Fruit fly (Drosophila melanogaster): ENCODE measurements around the gene CG14050.

CG14050 gene

DNA sequence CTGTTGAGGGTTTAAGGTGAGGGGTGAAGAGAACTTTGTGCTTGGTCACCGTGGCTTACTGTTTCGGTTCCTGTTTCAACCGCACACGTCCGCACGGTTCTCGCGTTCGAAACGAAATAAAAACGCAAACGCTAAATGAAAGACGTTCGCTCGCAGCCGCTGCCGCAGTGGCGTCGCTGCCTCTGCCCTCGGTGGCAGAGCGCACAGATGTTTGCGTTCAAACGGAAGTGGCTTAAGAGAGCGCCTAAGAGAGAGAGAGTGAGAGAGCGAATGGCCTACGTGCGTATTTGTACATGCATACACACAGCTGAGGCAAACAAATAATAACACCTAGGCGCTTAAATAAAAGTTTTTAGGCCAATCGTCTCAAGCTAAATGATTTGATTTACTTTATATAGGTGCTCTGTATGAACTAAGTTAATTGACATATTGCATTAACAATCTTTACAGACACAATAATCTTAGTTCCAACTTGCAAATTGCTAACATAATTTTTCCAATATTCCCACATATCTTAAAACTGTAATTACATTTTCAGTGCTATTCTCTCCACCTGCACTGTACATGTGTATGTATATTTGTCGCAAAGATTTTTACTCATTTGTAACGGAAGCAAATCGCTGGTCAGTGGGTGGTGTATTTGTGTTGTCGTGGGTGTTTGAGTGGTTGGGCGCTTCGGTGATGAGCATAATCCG, 32.6 kb downstream of the CG14050 start, which contains the start of gene CG2865 (continued):
- TF ChIP-seq amos (GFP tag; IDR thresholded peaks at IDR 0.05; ENCODE audit: partially characterized antibody) (peak; percentile 46; the same call in 1 of the 2 replicates), sima (GFP tag; optimal IDR thresholded peaks at IDR 0.05) (peak; percentile 74), sna (GFP tag; IDR thresholded peaks at IDR 0.05; ENCODE audit: partially characterized antibody) (no peak), lmd (GFP tag; IDR thresholded peaks at IDR 0.05) (peak; percentile 91), gem (tag; optimal IDR thresholded peaks at IDR 0.05) (peak; percentile 97), Mes4 (GFP tag; optimal IDR thresholded peaks at IDR 0.05) (peak; percentile 84), chinmo (GFP tag; IDR thresholded peaks at IDR 0.05; ENCODE audit: partially characterized antibody) (peak; percentile 92), fd102C (GFP tag; optimal IDR thresholded peaks at IDR 0.05) (peak; percentile 57), CG18619 (GFP tag; optimal IDR thresholded peaks at IDR 0.05) (peak; percentile 94), CG9797 (GFP tag; optimal IDR thresholded peaks at IDR 0.05) (peak; percentile 11), caup (GFP tag; optimal IDR thresholded peaks at IDR 0.05; ENCODE audit: severe bottlenecking) (peak; percentile 94), CG11696 (GFP tag; IDR thresholded peaks at IDR 0.05) (peak; percentile 99), ash1 (GFP tag; optimal IDR thresholded peaks at IDR 0.05) (peak; percentile 17), CG4730 (GFP tag; IDR thresholded peaks at IDR 0.05) (peak; percentile 78), Eip74EF (GFP tag; optimal IDR thresholded peaks at IDR 0.05) (peak in 1 of 2 experiments; percentile 96), CG9215 (GFP tag; IDR thresholded peaks at IDR 0.05) (peak; percentile 86), CG7963 (GFP tag; IDR thresholded peaks at IDR 0.05; ENCODE audit: partially characterized antibody) (no peak), Opbp (GFP tag; IDR thresholded peaks at IDR 0.05; ENCODE audit: partially characterized antibody) (peak; percentile 53; the same call in 2 of the 3 replicates), Ets65A (GFP tag) (peak; percentile 97), CG10959 (GFP tag; IDR thresholded peaks at IDR 0.05) (peak; percentile 70), da (GFP tag; optimal IDR thresholded peaks at IDR 0.05) (peak; percentile 33), Hmx (GFP tag; optimal IDR thresholded peaks at IDR 0.05) (peak; percentile 80), Hey (tag; optimal IDR thresholded peaks at IDR 0.05) (peak; percentile 88), CG15479 (GFP tag; optimal IDR thresholded peaks at IDR 0.05) (peak; percentile 77), Dref (GFP tag; IDR thresholded peaks at IDR 0.05) (no peak), Xrp1 (GFP tag; IDR thresholded peaks at IDR 0.05) (peak; percentile 94), CG2678 (tag; optimal IDR thresholded peaks at IDR 0.05) (peak; percentile 98), CG8944 (GFP tag; optimal IDR thresholded peaks at IDR 0.05) (peak; percentile 85), CG15011 (GFP tag; optimal IDR thresholded peaks at IDR 0.05) (peak; percentile 94), CG4617 (GFP tag; optimal IDR thresholded peaks at IDR 0.05; ENCODE audit: borderline replicate concordance) (peak; percentile 83), Oli (tag; optimal IDR thresholded peaks at IDR 0.05) (peak; percentile 97), ssp (GFP tag; IDR thresholded peaks at IDR 0.05) (peak; percentile 61), CG10209 (GFP tag; optimal IDR thresholded peaks at IDR 0.05) (peak; percentile 94), exex (tag; optimal IDR thresholded peaks at IDR 0.05) (peak; percentile 88), CG3407 (GFP tag; optimal IDR thresholded peaks at IDR 0.05) (peak; percentile 88), Max (GFP tag; optimal IDR thresholded peaks at IDR 0.05) (peak; percentile 91), psq (GFP tag; optimal IDR thresholded peaks at IDR 0.05) (peak; percentile 61), stwl (tag; optimal IDR thresholded peaks at IDR 0.05) (peak; percentile 14), D19A (tag; optimal IDR thresholded peaks at IDR 0.05) (peak; percentile 92), Lhr (GFP tag; optimal IDR thresholded peaks at IDR 0.05) (peak; percentile 79), z (GFP tag; IDR thresholded peaks at IDR 0.05) (peak; percentile 80), dmrt99B (tag; optimal IDR thresholded peaks at IDR 0.05) (peak; percentile 97), CG12299 (tag; optimal IDR thresholded peaks at IDR 0.05) (peak; percentile 96), sens (GFP tag) (peak; percentile 99), CG31388 (GFP tag; optimal IDR thresholded peaks at IDR 0.05) (peak; percentile 58), Camta (GFP tag; optimal IDR thresholded peaks at IDR 0.05) (peak; percentile 92), cad (GFP tag; optimal IDR thresholded peaks at IDR 0.05) (no peak), CG10431 (GFP tag; optimal IDR thresholded peaks at IDR 0.05) (peak; percentile 88)
